Fruit fly (Drosophila melanogaster) whole organism, wandering third instar larva: ENCODE results near the gene CG7386.

Source experiments
- Abd-B ChIP-seq: fragments of >200 bp; optimal IDR thresholded peaks from 2 replicates; lab custom pipeline; 2017; ENCODE audit warnings: missing biosample characterization, missing genetic modification characterization
- CG9705 ChIP-seq: fragments of 200-800 bp; sonication (Bioruptor generic); optimal IDR thresholded peaks from 2 replicates; lab custom pipeline; 2018; ENCODE audit warnings: missing biosample characterization, mild to moderate bottlenecking, missing genetic modification characterization
- Mio ChIP-seq: sonication (Bioruptor generic); optimal IDR thresholded peaks from 2 replicates; lab custom pipeline; 2016; ENCODE audit warnings: missing biosample characterization, missing genetic modification characterization
- OdsH ChIP-seq: fragments of 200-800 bp; sonication (Bioruptor generic); optimal IDR thresholded peaks from 2 replicates; lab custom pipeline; 2016; ENCODE audit warnings: missing biosample characterization, mild to moderate bottlenecking, missing genetic modification characterization
- br ChIP-seq: fragments of 200-800 bp; sonication (Bioruptor generic); optimal IDR thresholded peaks from 2 replicates; lab custom pipeline; 2016; ENCODE audit warnings: missing biosample characterization, missing genetic modification characterization
- jim ChIP-seq: fragments of 175-275, 200-325 bp; sonication (Bioruptor generic); optimal IDR thresholded peaks from 2 replicates; lab custom pipeline; 2016; ENCODE audit warnings: missing biosample characterization, mild to moderate bottlenecking, missing genetic modification characterization
- psq ChIP-seq: fragments of 200-800 bp; sonication (Bioruptor generic); optimal IDR thresholded peaks from 3 replicates; lab custom pipeline; 2017; ENCODE audit warnings: missing biosample characterization, mild to moderate bottlenecking, missing genetic modification characterization, moderate library complexity
- usp ChIP-seq: fragments of >200 bp; optimal IDR thresholded peaks from 2 replicates; lab custom pipeline; 2017; ENCODE audit warnings: missing biosample characterization, missing genetic modification characterization

- TF ChIP-seq Abd-B (GFP tag; lab: Kevin White, UChicago) (no peak), jim (GFP tag; lab: Kevin White, UChicago) (no peak), psq (GFP tag; lab: Kevin White, UChicago) (no peak), OdsH (no peak), CG9705 (GFP tag; lab: Kevin White, UChicago) (no peak), br (GFP tag; lab: Kevin White, UChicago) (no peak), Mio (GFP tag; lab: Kevin White, UChicago) (no peak), usp (GFP tag; lab: Kevin White, UChicago) (no peak)
Measured at dm6 chr3L:6232261-6232660, 42.7 kb downstream of the CG7386 start, which contains the start of gene CG13299.
